Worm (Caenorhabditis elegans): Measurements from ENCODE around the gene Y17G7B.20.

The Y17G7B.20 gene

DNA sequence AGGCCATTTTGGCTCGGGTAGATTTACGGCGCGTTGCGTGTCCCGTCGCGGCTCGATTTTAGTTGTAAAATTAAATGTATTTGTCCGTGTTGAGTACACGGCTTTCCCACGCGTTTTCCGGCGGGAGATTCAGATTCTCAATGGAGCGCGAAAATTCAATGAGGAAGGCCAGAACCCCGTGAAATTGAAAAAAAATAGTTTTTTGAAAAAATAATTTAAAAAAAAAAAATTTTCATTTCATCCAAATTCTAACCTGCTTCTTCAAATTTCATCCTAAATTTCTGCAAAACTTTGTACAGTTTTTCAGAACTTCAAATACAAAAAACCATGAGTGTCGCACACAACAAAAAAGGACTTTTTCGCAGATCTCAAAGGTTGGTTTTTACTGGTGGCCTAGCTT lies 29.1 kb upstream of the Y17G7B.20 start, which contains the start of gene glb-29:
Gene glb-29, plus strand, starts transcription at position 301 of the 400 bp plus-strand sequence.
- TF ChIP-seq syd-9 (tag; optimal IDR thresholded peaks at IDR 0.05) (no peak), ceh-6 (GFP tag; optimal IDR thresholded peaks at IDR 0.05) (no peak), hlh-13 (GFP tag; optimal IDR thresholded peaks at IDR 0.05) (no peak), nhr-11 (tag; optimal IDR thresholded peaks at IDR 0.05) (no peak), ceh-34 (tag; optimal IDR thresholded peaks at IDR 0.05) (no peak), K09A11.1 (tag; optimal IDR thresholded peaks at IDR 0.05; ENCODE audit: insufficient read depth) (no peak), ceh-22 (tag; optimal IDR thresholded peaks at IDR 0.05) (no peak), gmeb-2 (tag; optimal IDR thresholded peaks at IDR 0.05) (no peak), sox-2 (GFP tag; IDR thresholded peaks at IDR 0.05) (no peak)

- peak; percentile 17 for TF ChIP-seq nfya-1 (tag; optimal IDR thresholded peaks at IDR 0.05)
- TF ChIP-seq elt-4 (tag; optimal IDR thresholded peaks at IDR 0.05): no peak
- no peak for TF ChIP-seq ceh-2 (tag; optimal IDR thresholded peaks at IDR 0.05)
- TF ChIP-seq elt-2 (tag; optimal IDR thresholded peaks at IDR 0.05): peak; percentile 10
- no peak for TF ChIP-seq syd-9 (tag; optimal IDR thresholded peaks at IDR 0.05)
- no peak for TF ChIP-seq ceh-48 (tag; optimal IDR thresholded peaks at IDR 0.05)
- no peak for TF ChIP-seq pax-1 (tag; optimal IDR thresholded peaks at IDR 0.05)
- no peak for TF ChIP-seq ceh-6 (GFP tag; optimal IDR thresholded peaks at IDR 0.05)
- TF ChIP-seq unc-86 (tag; optimal IDR thresholded peaks at IDR 0.05): no peak
- no peak for TF ChIP-seq pag-3 (tag; optimal IDR thresholded peaks at IDR 0.05; ENCODE audit: borderline replicate concordance)
- TF ChIP-seq fkh-10 (GFP tag; optimal IDR thresholded peaks at IDR 0.05): no peak
- TF ChIP-seq dve-1 (tag; optimal IDR thresholded peaks at IDR 0.05): no peak
- TF ChIP-seq ceh-22 (tag; optimal IDR thresholded peaks at IDR 0.05): no peak
- no peak for TF ChIP-seq hlh-15 (tag; optimal IDR thresholded peaks at IDR 0.05)
Measured at ce11 chrII:12006575-12007098, 27.0 kb upstream of the Y17G7B.20 start, which contains the start of gene mcm-2. mcm-2 (minus strand) TSS chrII:12006625.

DNA sequence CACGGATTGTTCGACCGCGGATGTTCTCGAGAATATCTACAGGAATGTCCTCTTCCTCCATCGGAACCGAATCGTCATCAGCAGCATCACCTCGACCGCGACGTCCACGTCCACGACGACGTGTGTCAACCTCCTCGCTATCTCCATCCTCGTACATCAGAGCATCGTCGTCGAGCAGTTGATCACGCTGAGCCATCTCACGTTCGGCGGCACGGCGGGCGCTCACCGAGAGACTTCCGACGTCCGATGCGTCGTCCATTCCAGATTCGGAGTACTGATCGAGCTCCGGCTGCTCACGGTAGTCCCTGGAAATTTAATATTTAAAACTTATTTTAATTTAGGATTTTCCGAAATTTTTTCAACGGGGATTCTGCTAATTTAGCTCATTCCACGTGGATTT lies 26.3 kb upstream of the Y17G7B.20 start:
- TF ChIP-seq ceh-14 (tag; optimal IDR thresholded peaks at IDR 0.05) (no peak), pat-9 (tag; optimal IDR thresholded peaks at IDR 0.05) (no peak), lin-11 (tag; optimal IDR thresholded peaks at IDR 0.05) (no peak), sox-2 (GFP tag; IDR thresholded peaks at IDR 0.05) (no peak), fkh-10 (GFP tag; optimal IDR thresholded peaks at IDR 0.05) (no peak), hlh-15 (tag; optimal IDR thresholded peaks at IDR 0.05) (no peak), elt-2 (tag; optimal IDR thresholded peaks at IDR 0.05) (no peak), zip-5 (tag; optimal IDR thresholded peaks at IDR 0.05) (no peak), dmd-4 (tag; optimal IDR thresholded peaks at IDR 0.05; ENCODE audit: borderline replicate concordance) (no peak), ceh-2 (tag; optimal IDR thresholded peaks at IDR 0.05) (no peak), pha-2 (tag; optimal IDR thresholded peaks at IDR 0.05) (no peak)

- TF ChIP-seq T23F11.4 (GFP tag; optimal IDR thresholded peaks at IDR 0.05): no peak
- TF ChIP-seq odd-2 (tag; optimal IDR thresholded peaks at IDR 0.05): no peak
- no peak for TF ChIP-seq ets-4 (tag; optimal IDR thresholded peaks at IDR 0.05)
- TF ChIP-seq Y22D7AL.16 (tag; optimal IDR thresholded peaks at IDR 0.05): no peak
- TF ChIP-seq C38D4.7 (GFP tag; optimal IDR thresholded peaks at IDR 0.05): no peak
Measured at ce11 chrII:11998903-11999302, 19.3 kb upstream of the Y17G7B.20 start, which contains the start of gene Y17G7B.23. Y17G7B.23 (plus strand) TSS chrII:11999203.

ce11 chrII:11994940-11995339 lies 15.3 kb upstream of the Y17G7B.20 start:
- TF ChIP-seq pat-9 (tag; optimal IDR thresholded peaks at IDR 0.05) (no peak), F13H6.1 (tag; optimal IDR thresholded peaks at IDR 0.05) (no peak), hlh-15 (tag; optimal IDR thresholded peaks at IDR 0.05) (no peak)
